Worm (Caenorhabditis elegans) whole organism, young adult: ENCODE data around the gene C24A8.6.

Source experiments
- snpc-1.1 ChIP-seq: sonication (generic microtip); optimal IDR thresholded peaks from 2 replicates; lab custom pipeline; 2017; ENCODE audit warnings: missing genetic modification characterization, mild to moderate bottlenecking, missing compliant biosample characterization, antibody characterized with exemption, moderate library complexity, missing genotype, missing genetic modification reagents; ENCODE audit not compliant: insufficient read depth
- sptf-2 ChIP-seq: fragments of 200-800 bp; sonication (Bioruptor generic); optimal IDR thresholded peaks from 2 replicates; lab custom pipeline; 2018; ENCODE audit warnings: mild to moderate bottlenecking, missing genetic modification characterization, missing compliant biosample characterization

- TF ChIP-seq snpc-1.1 (no peak), sptf-2 (no peak)
Measured at ce11 chrX:4322847-4323455, 9.3 kb downstream of the C24A8.6 start.
